Fruit fly (Drosophila melanogaster) whole organism: ENCODE results near the gene NK7.1.

Source experiments
- pan ChIP-seq: fragments of >200 bp; optimal IDR thresholded peaks from 2 replicates; lab custom pipeline; 2017
- psq ChIP-seq: fragments of >200 bp; optimal IDR thresholded peaks from 2 replicates; lab custom pipeline; 2017
- usp ChIP-seq: fragments of >200 bp; optimal IDR thresholded peaks from 2 replicates; lab custom pipeline; 2017; ENCODE audit warnings: missing biosample characterization, missing genetic modification characterization, mixed read lengths

- TF ChIP-seq pan (lab: Kevin White, UChicago) (no peak), usp (GFP tag; lab: Kevin White, UChicago) (no peak), psq (lab: Kevin White, UChicago) (no peak)
Measured at dm6 chr3R:14296126-14296525, 76.6 kb downstream of the NK7.1 start.
